Fruit fly (Drosophila melanogaster) Kc167 (cell line): ENCODE results near the gene Fer2.
"Not testable (repeated sequence)": the region's sequence is repeated elsewhere in the genome, so short reads cannot be mapped to it uniquely, and the experiment has no call there.

Source experiments
- Myc ChIP-seq: fragments of >200 bp; optimal IDR thresholded peaks from 2 replicates; lab custom pipeline; 2017; ENCODE audit warnings: missing external identifiers
- Sin3A ChIP-seq: fragments of >200 bp; optimal IDR thresholded peaks from 2 replicates; lab custom pipeline; 2018; ENCODE audit warnings: missing external identifiers
- h ChIP-seq: fragments of >200 bp; optimal IDR thresholded peaks from 3 replicates; lab custom pipeline; 2018; ENCODE audit warnings: missing external identifiers
- insv ChIP-seq: fragments of >200 bp; optimal IDR thresholded peaks from 3 replicates; lab custom pipeline; 2018; ENCODE audit warnings: missing external identifiers
- psq ChIP-seq: fragments of >200 bp; optimal IDR thresholded peaks from 2 replicates; lab custom pipeline; 2017; ENCODE audit warnings: missing external identifiers
- ttk ChIP-seq: sonication (Bioruptor generic); optimal IDR thresholded peaks from 2 replicates; lab custom pipeline; 2017; ENCODE audit warnings: missing external identifiers

The Fer2 gene

dm6 chr3R:16151239-16151860, at the start of gene Fer2:
TSS of gene Fer2 (minus strand) at chr3R:16151312.
- TF ChIP-seq Sin3A (lab: Kevin White, UChicago) (no peak), h (no peak), ttk (no peak), insv (lab: Kevin White, UChicago) (no peak), psq (lab: Kevin White, UChicago) (no peak), Myc (lab: Kevin White, UChicago) (no peak)

- no peak for TF ChIP-seq Myc (lab: Kevin White, UChicago)
Observed at dm6 chr3R:16200497-16201019, 49.4 kb upstream of the Fer2 start.

- no peak for TF ChIP-seq psq (lab: Kevin White, UChicago)
- no peak for TF ChIP-seq insv (lab: Kevin White, UChicago)
- TF ChIP-seq Myc (lab: Kevin White, UChicago), result no peak
- TF ChIP-seq Sin3A (lab: Kevin White, UChicago), result no peak
- no peak for TF ChIP-seq h
- no peak for TF ChIP-seq ttk
Observed at dm6 chr3R:16190782-16191181, 39.7 kb upstream of the Fer2 start.

dm6 chr3R:16190183-16190763, 39.2 kb upstream of the Fer2 start:
- TF ChIP-seq Myc (lab: Kevin White, UChicago), result no peak
- TF ChIP-seq psq (lab: Kevin White, UChicago), result no peak
- TF ChIP-seq h, result no peak
- no peak for TF ChIP-seq insv (lab: Kevin White, UChicago)
- TF ChIP-seq Sin3A (lab: Kevin White, UChicago), result no peak
- TF ChIP-seq ttk, result no peak

dm6 chr3R:16189464-16189863, 38.4 kb upstream of the Fer2 start, which contains the start of gene Bin1:
TSS of gene Bin1 (minus strand) at chr3R:16189564.
- not testable (repeated sequence) for TF ChIP-seq ttk; Sin3A (lab: Kevin White, UChicago); insv (lab: Kevin White, UChicago)

dm6 chr3R:16187737-16188136, 36.6 kb upstream of the Fer2 start:
- no peak for TF ChIP-seq psq (lab: Kevin White, UChicago)
- TF ChIP-seq Sin3A (lab: Kevin White, UChicago), result no peak
- TF ChIP-seq h, result no peak
- TF ChIP-seq ttk, result no peak
- no peak for TF ChIP-seq insv (lab: Kevin White, UChicago)
- TF ChIP-seq Myc (lab: Kevin White, UChicago), result no peak

dm6 chr3R:16186791-16187681, 35.9 kb upstream of the Fer2 start, which contains the start of gene sra:
TSS of gene sra (plus strand) at chr3R:16186999.
- TF ChIP-seq Sin3A (lab: Kevin White, UChicago), result no peak
- TF ChIP-seq Myc (lab: Kevin White, UChicago), result no peak
- TF ChIP-seq psq (lab: Kevin White, UChicago), result no peak
- no peak for TF ChIP-seq h
- TF ChIP-seq insv (lab: Kevin White, UChicago), result no peak
- no peak for TF ChIP-seq ttk

- TF ChIP-seq h (no peak), ttk (no peak), psq (lab: Kevin White, UChicago) (no peak), Myc (lab: Kevin White, UChicago) (no peak)
Observed at dm6 chr3R:16182269-16182875, 31.3 kb upstream of the Fer2 start.

- TF ChIP-seq Sin3A (lab: Kevin White, UChicago) (no peak), ttk (no peak), h (no peak), Myc (lab: Kevin White, UChicago) (no peak), insv (lab: Kevin White, UChicago) (no peak), psq (lab: Kevin White, UChicago) (no peak)
Observed at dm6 chr3R:16180476-16181070, 29.5 kb upstream of the Fer2 start, which contains the start of gene CG8927. TSS of gene CG8927 (plus strand) at chr3R:16181020.

- TF ChIP-seq psq (lab: Kevin White, UChicago) (no peak), insv (lab: Kevin White, UChicago) (no peak), h (no peak), Myc (lab: Kevin White, UChicago) (no peak), ttk (no peak), Sin3A (lab: Kevin White, UChicago) (no peak)
Observed at dm6 chr3R:16176526-16176925, 25.4 kb upstream of the Fer2 start.

- TF ChIP-seq Sin3A (lab: Kevin White, UChicago) (no peak), insv (lab: Kevin White, UChicago) (no peak), psq (lab: Kevin White, UChicago) (no peak), ttk (no peak), Myc (lab: Kevin White, UChicago) (no peak), h (no peak)
Observed at dm6 chr3R:16173500-16173899, 22.4 kb upstream of the Fer2 start.
